Worm (Caenorhabditis elegans) whole organism, early embryonic: ENCODE measurements around the gene sra-27.

Source experiments
- B0310.2 ChIP-seq: sonication (generic microtip); optimal IDR thresholded peaks from 2 replicates; lab custom pipeline; 2016; ENCODE audit warnings: mild to moderate bottlenecking, missing genetic modification characterization, missing compliant biosample characterization
- aly-1 ChIP-seq: sonication (generic microtip); optimal IDR thresholded peaks from 2 replicates; lab custom pipeline; 2016; ENCODE audit warnings: missing genetic modification characterization, missing compliant biosample characterization
- ama-1 ChIP-seq: fragments of 150-350 bp; optimal IDR thresholded peaks from 2 replicates; lab custom pipeline; 2014
- ceh-36 ChIP-seq: sonication (generic microtip); optimal IDR thresholded peaks from 2 replicates; lab custom pipeline; 2016; ENCODE audit warnings: missing genetic modification characterization, inconsistent platforms, missing compliant biosample characterization
- flt-1 ChIP-seq: fragments of 200-800 bp; sonication (Bioruptor generic); IDR thresholded peaks from 2 replicates; pipeline ENCODE4 v1.3.6; 2022; ENCODE audit warnings: missing genetic modification characterization, missing compliant biosample characterization
- hmg-4 ChIP-seq: fragments of 200-800 bp; sonication (Bioruptor generic); optimal IDR thresholded peaks from 2 replicates; lab custom pipeline; 2018; ENCODE audit warnings: mild to moderate bottlenecking, missing genetic modification characterization, missing compliant biosample characterization
- scrt-1 ChIP-seq: fragments of 200-800 bp; sonication (Bioruptor generic); IDR thresholded peaks from 2 replicates; pipeline ENCODE4 v1.3.6; 2022; ENCODE audit warnings: missing genetic modification characterization, missing compliant biosample characterization
- sea-1 ChIP-seq: fragments of 200-800 bp; sonication (Bioruptor generic); conservative IDR thresholded peaks from 2 replicates; pipeline ENCODE4 v1.3.6; 2022; ENCODE audit warnings: missing genetic modification characterization, missing compliant biosample characterization
- tbx-11 ChIP-seq: fragments of 200-800 bp; sonication (Bioruptor generic); IDR thresholded peaks from 2 replicates; pipeline ENCODE4 v1.3.6; 2022; ENCODE audit warnings: missing genetic modification characterization, missing compliant biosample characterization
- tra-4 ChIP-seq: sonication (generic microtip); optimal IDR thresholded peaks from 2 replicates; lab custom pipeline; 2017; ENCODE audit warnings: missing genetic modification characterization, missing compliant biosample characterization

- TF ChIP-seq ama-1 (lab: Kevin White, UChicago) (no peak), ceh-36 (tag; lab: Kevin White, UChicago) (no peak), flt-1 (GFP tag; lab: Robert Waterston, UW) (no peak), tbx-11 (GFP tag; lab: Robert Waterston, UW) (no peak), aly-1 (tag; lab: Kevin White, UChicago) (no peak), tra-4 (tag; lab: Kevin White, UChicago) (no peak), hmg-4 (GFP tag; lab: Kevin White, UChicago) (no peak), scrt-1 (GFP tag; lab: Robert Waterston, UW) (no peak), sea-1 (GFP tag; lab: Robert Waterston, UW) (no peak), B0310.2 (tag; lab: Kevin White, UChicago) (no peak)
These were observed 32.2 kb downstream of the sra-27 start, which contains the start of gene vps-33.2 for ce11 chrII:6600973-6601372.
